Worm (Caenorhabditis elegans) whole organism, late embryonic: Measurements from ENCODE around the gene srt-32.

Experiments used
- pha-4 ChIP-seq: fragments of 150-350 bp; optimal IDR thresholded peaks from 2 replicates; lab custom pipeline; 2018; ENCODE audit warnings: missing biosample characterization, missing genetic modification reagents, missing genetic modification characterization
- unc-86 ChIP-seq: sonication (generic microtip); optimal IDR thresholded peaks from 2 replicates; lab custom pipeline; 2016; ENCODE audit warnings: missing genetic modification characterization, missing compliant biosample characterization

ce11 chrV:14540932-14541331 is 18.5 kb upstream of the srt-32 start:
- TF ChIP-seq pha-4 (tag; lab: Kevin White, UChicago) (no peak), unc-86 (no peak)
